Worm (Caenorhabditis elegans) whole organism, L4/young adult: ENCODE measurements around the gene pigq-1.
A peak's percentile ranks its signal among the peaks of the same experiment; 100 is the strongest.

Experiments
- W03F9.2 ChIP-seq: fragments of 150-350 bp; optimal IDR thresholded peaks from 2 replicates; lab custom pipeline; 2014; ENCODE audit warnings: missing biosample characterization, missing genetic modification characterization
- dao-5 ChIP-seq: sonication (generic microtip); optimal IDR thresholded peaks from 2 replicates; lab custom pipeline; 2016; ENCODE audit warnings: missing genotype, missing genetic modification characterization, moderate library complexity, missing compliant biosample characterization
- him-1 ChIP-seq: sonication (generic microtip); optimal IDR thresholded peaks from 2 replicates; lab custom pipeline; 2016; ENCODE audit warnings: missing genotype, missing genetic modification reagents, missing genetic modification characterization, missing compliant biosample characterization

pigq-1 gene

ce11 chrIV:11146962-11147470 is at the start of gene pigq-1:
pigq-1 (minus strand) TSS chrIV:11147247.
- TF ChIP-seq W03F9.2 (tag; lab: Kevin White, UChicago) (no peak), dao-5 (peak; percentile 12), him-1 (tag; lab: Kevin White, UChicago) (no peak)

ce11 chrIV:11189411-11189810 is 42.4 kb upstream of the pigq-1 start, which contains the start of gene fbxb-79:
fbxb-79 (minus strand) TSS chrIV:11189511.
- TF ChIP-seq dao-5 (no peak), W03F9.2 (tag; lab: Kevin White, UChicago) (no peak), him-1 (tag; lab: Kevin White, UChicago) (no peak)

- no peak for TF ChIP-seq him-1 (tag; lab: Kevin White, UChicago)
- no peak for TF ChIP-seq W03F9.2 (tag; lab: Kevin White, UChicago)
- no peak for TF ChIP-seq dao-5
Observed at ce11 chrIV:11186729-11187128, 39.7 kb upstream of the pigq-1 start, which contains the start of gene sdz-27. sdz-27 (plus strand) TSS chrIV:11187029.

- TF ChIP-seq dao-5 (no peak), him-1 (tag; lab: Kevin White, UChicago) (no peak), W03F9.2 (tag; lab: Kevin White, UChicago) (no peak)
Observed at ce11 chrIV:11183991-11184390, 36.9 kb upstream of the pigq-1 start, which contains the start of gene nuaf-3. nuaf-3 (plus strand) TSS chrIV:11184291.

ce11 chrIV:11183013-11183412 is 36.0 kb upstream of the pigq-1 start, which contains the start of gene prx-14:
prx-14 (plus strand) TSS chrIV:11183132.
- TF ChIP-seq W03F9.2 (tag; lab: Kevin White, UChicago) (no peak), dao-5 (no peak), him-1 (tag; lab: Kevin White, UChicago) (no peak)

- TF ChIP-seq W03F9.2 (tag; lab: Kevin White, UChicago) (no peak), him-1 (tag; lab: Kevin White, UChicago) (no peak), dao-5 (no peak)
Observed at ce11 chrIV:11180077-11180476, 33.0 kb upstream of the pigq-1 start.

ce11 chrIV:11179123-11179740 is 32.2 kb upstream of the pigq-1 start, which contains the start of gene cpt-2:
cpt-2 (plus strand) TSS chrIV:11179645.
- TF ChIP-seq him-1 (tag; lab: Kevin White, UChicago) (peak; percentile 25), W03F9.2 (tag; lab: Kevin White, UChicago) (peak; percentile 77)

ce11 chrIV:11178495-11178894 is 31.4 kb upstream of the pigq-1 start, which contains the start of gene C08F8.9:
C08F8.9 (minus strand) TSS chrIV:11178595.
- TF ChIP-seq dao-5, result no peak
- TF ChIP-seq W03F9.2 (tag; lab: Kevin White, UChicago), result no peak
- TF ChIP-seq him-1 (tag; lab: Kevin White, UChicago), result no peak

ce11 chrIV:11176967-11177366 is 29.9 kb upstream of the pigq-1 start, which contains the start of gene rap-3:
rap-3 (plus strand) TSS chrIV:11177267.
- TF ChIP-seq dao-5, result no peak
- TF ChIP-seq W03F9.2 (tag; lab: Kevin White, UChicago), result no peak
- no peak for TF ChIP-seq him-1 (tag; lab: Kevin White, UChicago)

- TF ChIP-seq dao-5 (no peak), W03F9.2 (tag; lab: Kevin White, UChicago) (no peak), him-1 (tag; lab: Kevin White, UChicago) (no peak)
Observed at ce11 chrIV:11174772-11175171, 27.7 kb upstream of the pigq-1 start.

ce11 chrIV:11169652-11170051 is 22.6 kb upstream of the pigq-1 start, which contains the start of gene nhr-67:
nhr-67 (plus strand) TSS chrIV:11169748.
- TF ChIP-seq him-1 (tag; lab: Kevin White, UChicago) (no peak), dao-5 (no peak), W03F9.2 (tag; lab: Kevin White, UChicago) (no peak)

ce11 chrIV:11164831-11165230 is 17.8 kb upstream of the pigq-1 start, which contains the start of gene C08F8.6:
C08F8.6 (minus strand) TSS chrIV:11164931.
- TF ChIP-seq dao-5, result no peak
- no peak for TF ChIP-seq him-1 (tag; lab: Kevin White, UChicago)
- no peak for TF ChIP-seq W03F9.2 (tag; lab: Kevin White, UChicago)

- no peak for TF ChIP-seq W03F9.2 (tag; lab: Kevin White, UChicago)
- no peak for TF ChIP-seq dao-5
- no peak for TF ChIP-seq him-1 (tag; lab: Kevin White, UChicago)
Observed at ce11 chrIV:11162451-11162850, 15.4 kb upstream of the pigq-1 start, which contains the start of gene fbxb-9. fbxb-9 (minus strand) TSS chrIV:11162551.

- no peak for TF ChIP-seq him-1 (tag; lab: Kevin White, UChicago)
- no peak for TF ChIP-seq dao-5
- TF ChIP-seq W03F9.2 (tag; lab: Kevin White, UChicago), result no peak
Observed at ce11 chrIV:11160707-11161106, 13.7 kb upstream of the pigq-1 start, which contains the start of gene C08F8.15. C08F8.15 (minus strand) TSS chrIV:11160807.
